Worm (Caenorhabditis elegans): ENCODE results near the gene unc-50.

unc-50 gene

DNA sequence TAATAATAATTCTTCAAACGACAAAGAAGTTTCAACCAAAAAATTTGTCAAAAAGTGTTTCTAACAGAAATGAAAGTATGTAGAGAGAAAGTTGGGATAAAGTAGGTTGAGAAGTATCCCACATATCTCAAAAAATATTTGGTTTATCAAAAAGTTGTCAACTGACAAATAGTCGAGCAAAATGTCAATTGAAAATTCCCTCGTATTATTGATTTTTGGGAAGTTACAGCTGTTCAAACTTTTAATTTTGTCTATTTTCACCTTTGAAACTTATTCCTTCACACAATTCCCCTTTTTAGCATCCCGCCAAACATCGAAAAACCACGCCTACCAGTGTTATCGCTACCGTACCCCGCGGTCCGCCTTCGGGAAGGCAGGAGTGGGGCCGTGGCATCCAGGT lies 29.1 kb upstream of the unc-50 start, which contains the start of gene tbx-8:
tbx-8 (plus strand) TSS at position 301 of the 400 bp plus-strand sequence.
- TF ChIP-seq unc-39 (tag; optimal IDR thresholded peaks at IDR 0.05), result no peak
- no peak for TF ChIP-seq ztf-11 (tag; optimal IDR thresholded peaks at IDR 0.05)
- no peak for TF ChIP-seq drap-1 (GFP tag; optimal IDR thresholded peaks at IDR 0.05)
- TF ChIP-seq nhr-76 (tag; optimal IDR thresholded peaks at IDR 0.05), result no peak
- no peak for TF ChIP-seq mls-2 (tag; optimal IDR thresholded peaks at IDR 0.05)
- TF ChIP-seq lin-32 (GFP tag; optimal IDR thresholded peaks at IDR 0.05), result no peak
- TF ChIP-seq nhr-237 (tag; optimal IDR thresholded peaks at IDR 0.05), result no peak
- no peak for TF ChIP-seq hlh-1 (tag; optimal IDR thresholded peaks at IDR 0.05)
- no peak for TF ChIP-seq sptf-1 (tag; optimal IDR thresholded peaks at IDR 0.05)
- TF ChIP-seq lin-13 (tag; optimal IDR thresholded peaks at IDR 0.05), result no peak
- no peak for TF ChIP-seq M03D4.4 (tag; optimal IDR thresholded peaks at IDR 0.05)
- TF ChIP-seq nhr-28 (tag; optimal IDR thresholded peaks at IDR 0.05), result no peak
- no peak for TF ChIP-seq ceh-43 (GFP tag; optimal IDR thresholded peaks at IDR 0.05)
- TF ChIP-seq lsy-2 (tag; optimal IDR thresholded peaks at IDR 0.05), result no peak
- no peak for TF ChIP-seq nhr-2 (tag; optimal IDR thresholded peaks at IDR 0.05)
- TF ChIP-seq tbx-8 (GFP tag; optimal IDR thresholded peaks at IDR 0.05), result no peak
- no peak for TF ChIP-seq mab-5 (tag; optimal IDR thresholded peaks at IDR 0.05)
- no peak for TF ChIP-seq ham-2 (GFP tag; optimal IDR thresholded peaks at IDR 0.05)
- no peak for TF ChIP-seq elt-3 (tag; optimal IDR thresholded peaks at IDR 0.05)
- TF ChIP-seq cnd-1 (tag; optimal IDR thresholded peaks at IDR 0.05), result no peak

DNA sequence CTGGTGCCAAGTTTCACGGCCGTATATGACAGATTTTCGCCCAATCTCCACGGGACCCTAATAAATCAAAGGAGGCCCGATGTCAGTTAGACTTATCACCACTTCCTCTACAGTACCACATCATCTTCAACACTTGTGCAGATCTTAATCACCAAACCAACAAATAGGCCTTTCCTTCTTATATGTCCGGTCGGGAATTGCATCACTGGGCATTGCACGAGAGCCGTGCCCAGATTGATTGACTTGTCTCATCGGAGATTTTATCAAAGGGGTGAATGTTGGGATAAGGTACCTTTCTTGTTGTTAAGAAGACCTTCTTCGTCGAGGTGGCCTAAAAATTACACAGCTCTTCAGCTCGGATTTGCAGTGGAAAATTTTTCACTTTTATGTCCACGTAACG lies 26.8 kb upstream of the unc-50 start:
- TF ChIP-seq nhr-2 (tag; optimal IDR thresholded peaks at IDR 0.05) (peak; percentile 5), elt-1 (tag; optimal IDR thresholded peaks at IDR 0.05; ENCODE audit: borderline replicate concordance, insufficient read depth) (peak; percentile 83), unc-62 (GFP tag; optimal IDR thresholded peaks at IDR 0.05) (peak; percentile 63), ceh-43 (GFP tag; optimal IDR thresholded peaks at IDR 0.05) (no peak), nhr-237 (tag; optimal IDR thresholded peaks at IDR 0.05) (no peak)

ce11 chrIII:10341758-10342157 lies 23.8 kb upstream of the unc-50 start, which contains the start of gene tbx-9:
TSS of gene tbx-9 (minus strand) at chrIII:10341858.
- no peak for TF ChIP-seq M03D4.4 (tag; optimal IDR thresholded peaks at IDR 0.05)

- TF ChIP-seq nhr-28 (tag; optimal IDR thresholded peaks at IDR 0.05) (no peak), drap-1 (GFP tag; optimal IDR thresholded peaks at IDR 0.05) (no peak), nhr-2 (tag; optimal IDR thresholded peaks at IDR 0.05) (no peak), lin-32 (GFP tag; optimal IDR thresholded peaks at IDR 0.05) (no peak), sem-2 (GFP tag; optimal IDR thresholded peaks at IDR 0.05) (no peak), ztf-11 (tag; optimal IDR thresholded peaks at IDR 0.05) (no peak), zip-8 (tag; optimal IDR thresholded peaks at IDR 0.05) (no peak), mab-5 (tag; optimal IDR thresholded peaks at IDR 0.05) (no peak), ceh-39 (tag; optimal IDR thresholded peaks at IDR 0.05) (no peak), mls-2 (tag; optimal IDR thresholded peaks at IDR 0.05) (no peak)
Observed at ce11 chrIII:10339949-10340348, 22.0 kb upstream of the unc-50 start.

- TF ChIP-seq mls-2 (tag; optimal IDR thresholded peaks at IDR 0.05) (no peak), zip-8 (tag; optimal IDR thresholded peaks at IDR 0.05) (peak; percentile 89), nhr-237 (tag; optimal IDR thresholded peaks at IDR 0.05) (no peak), pha-4 (tag; optimal IDR thresholded peaks at IDR 0.05) (no peak), unc-39 (tag; optimal IDR thresholded peaks at IDR 0.05) (no peak)
Observed at ce11 chrIII:10338992-10339852, 21.3 kb upstream of the unc-50 start.

ce11 chrIII:10337508-10338166 lies 19.7 kb upstream of the unc-50 start, which contains the start of gene ttr-15:
TSS of gene ttr-15 (plus strand) at chrIII:10337847.
- TF ChIP-seq cnd-1 (tag; optimal IDR thresholded peaks at IDR 0.05), result no peak
- no peak for TF ChIP-seq zip-8 (tag; optimal IDR thresholded peaks at IDR 0.05)
- no peak for TF ChIP-seq nhr-76 (tag; optimal IDR thresholded peaks at IDR 0.05)
- TF ChIP-seq ham-2 (GFP tag; optimal IDR thresholded peaks at IDR 0.05), result no peak
- no peak for TF ChIP-seq ceh-43 (GFP tag; optimal IDR thresholded peaks at IDR 0.05)
- no peak for TF ChIP-seq flh-1 (GFP tag; optimal IDR thresholded peaks at IDR 0.05)
- TF ChIP-seq lin-13 (tag; optimal IDR thresholded peaks at IDR 0.05), result no peak
- no peak for TF ChIP-seq mab-5 (tag; optimal IDR thresholded peaks at IDR 0.05)
- no peak for TF ChIP-seq M03D4.4 (tag; optimal IDR thresholded peaks at IDR 0.05)
- no peak for TF ChIP-seq unc-62 (GFP tag; optimal IDR thresholded peaks at IDR 0.05)
- no peak for TF ChIP-seq sptf-1 (tag; optimal IDR thresholded peaks at IDR 0.05)
- no peak for TF ChIP-seq lin-32 (GFP tag; optimal IDR thresholded peaks at IDR 0.05)
- TF ChIP-seq pha-4 (tag; optimal IDR thresholded peaks at IDR 0.05), result no peak
- TF ChIP-seq ces-1 (GFP tag; optimal IDR thresholded peaks at IDR 0.05), result no peak
- TF ChIP-seq mep-1 (tag; optimal IDR thresholded peaks at IDR 0.05), result no peak
- TF ChIP-seq nhr-237 (tag; optimal IDR thresholded peaks at IDR 0.05), result no peak
- TF ChIP-seq mls-2 (tag; optimal IDR thresholded peaks at IDR 0.05), result no peak
